Worm (Caenorhabditis elegans): ENCODE data around the gene F08D12.2.

DNA sequence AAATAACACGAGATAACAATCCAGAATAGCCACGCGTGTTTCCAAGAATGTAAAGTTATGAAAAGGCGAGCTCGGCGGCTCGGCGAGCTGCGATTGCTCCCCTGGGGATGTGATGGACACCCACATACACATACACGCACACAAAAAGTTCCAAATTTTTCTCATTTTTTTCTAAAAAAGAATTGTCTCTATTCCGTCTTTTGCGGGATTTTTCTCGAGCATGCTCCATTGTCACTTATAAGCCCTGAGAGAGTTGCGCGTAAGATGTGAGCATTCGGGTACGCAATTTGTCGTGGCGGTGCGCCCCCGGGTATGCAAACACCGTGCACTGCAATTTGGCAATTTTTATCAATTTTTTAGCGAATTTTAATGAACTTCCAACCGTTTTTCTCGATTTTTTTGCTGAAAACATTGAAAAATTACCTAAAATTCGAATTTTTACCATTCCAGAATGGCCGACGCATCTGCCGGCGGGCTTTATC, 5.6 kb downstream of the F08D12.2 start, which contains the start of the genes F08D12.12 and srpa-72:
- no peak for TF ChIP-seq pes-1 (GFP tag; IDR thresholded peaks at IDR 0.05)
- TF ChIP-seq ama-1 (optimal IDR thresholded peaks at IDR 0.05), result no peak
- no peak for TF ChIP-seq hmg-4 (GFP tag; optimal IDR thresholded peaks at IDR 0.05)
